Worm (Caenorhabditis elegans) whole organism, midembryonic: ENCODE measurements around the gene pho-13.

Experiments used
- T22C8.4 ChIP-seq: fragments of 200-800 bp; sonication (Bioruptor generic); IDR thresholded peaks from 2 replicates; pipeline ENCODE4 v1.3.6; 2022; ENCODE audit warnings: missing genetic modification characterization, missing compliant biosample characterization
- cog-1 ChIP-seq: sonication (generic microtip); optimal IDR thresholded peaks from 2 replicates; lab custom pipeline; 2016; ENCODE audit warnings: missing genetic modification characterization, missing compliant biosample characterization
- flt-1 ChIP-seq: fragments of 200-800 bp; sonication (Bioruptor generic); IDR thresholded peaks from 2 replicates; pipeline ENCODE4 v1.3.6; 2022; ENCODE audit warnings: missing genetic modification characterization, missing compliant biosample characterization
- klf-2 ChIP-seq: fragments of 200-800 bp; sonication (Bioruptor generic); conservative IDR thresholded peaks from 2 replicates; pipeline ENCODE4 v1.3.6; 2022; ENCODE audit warnings: missing genetic modification reagents, missing genetic modification characterization, missing compliant biosample characterization
- ref-1 ChIP-seq: fragments of 200-800 bp; sonication (Bioruptor generic); conservative IDR thresholded peaks from 2 replicates; pipeline ENCODE4 v1.3.6; 2022; ENCODE audit warnings: missing genetic modification reagents, missing genetic modification characterization, missing compliant biosample characterization
- tab-1 ChIP-seq: fragments of 200-800 bp; sonication (Bioruptor generic); IDR thresholded peaks from 2 replicates; pipeline ENCODE4 v1.3.6; 2022; ENCODE audit warnings: missing genetic modification characterization, missing compliant biosample characterization
- ztf-23 ChIP-seq: fragments of 200-800 bp; sonication (Bioruptor generic); IDR thresholded peaks from 2 replicates; pipeline ENCODE4 v1.3.6; 2022; ENCODE audit warnings: missing genetic modification reagents, missing genetic modification characterization, missing compliant biosample characterization
- ztf-29 ChIP-seq: fragments of 200-800 bp; sonication (Bioruptor generic); IDR thresholded peaks from 2 replicates; pipeline ENCODE4 v1.3.6; 2022; ENCODE audit warnings: missing genetic modification reagents, missing genetic modification characterization, missing compliant biosample characterization

DNA sequence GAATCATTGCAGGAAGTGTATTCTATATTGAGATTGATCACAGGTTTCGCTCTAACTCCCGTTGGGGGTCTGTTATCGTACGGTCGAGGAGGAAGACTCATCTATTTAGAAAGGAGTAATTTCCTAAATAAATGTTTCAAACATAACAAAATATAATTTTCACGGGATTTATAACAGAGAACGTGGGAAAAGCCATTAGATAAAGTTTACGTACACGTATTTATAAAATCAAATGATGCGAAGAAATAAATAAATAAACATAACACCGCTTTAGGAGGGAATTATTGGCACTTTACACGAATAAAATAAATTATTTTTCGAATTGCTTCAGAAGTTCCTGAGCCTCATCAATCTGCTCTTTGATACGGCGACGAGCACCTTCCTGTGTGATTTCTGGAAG is 1.7 kb upstream of the pho-13 start, which contains the start of gene F07H5.10:
- no peak for TF ChIP-seq ref-1 (GFP tag; lab: Robert Waterston, UW)
- TF ChIP-seq cog-1 (tag; lab: Kevin White, UChicago): no peak
- TF ChIP-seq flt-1 (GFP tag; lab: Robert Waterston, UW): no peak
- TF ChIP-seq ztf-23 (GFP tag; lab: Robert Waterston, UW): no peak
- no peak for TF ChIP-seq ztf-29
- no peak for TF ChIP-seq klf-2
- no peak for TF ChIP-seq tab-1
- TF ChIP-seq T22C8.4 (GFP tag; lab: Robert Waterston, UW): no peak
